Worm (Caenorhabditis elegans): Measurements from ENCODE around the gene lgmn-1.

lgmn-1 gene

DNA sequence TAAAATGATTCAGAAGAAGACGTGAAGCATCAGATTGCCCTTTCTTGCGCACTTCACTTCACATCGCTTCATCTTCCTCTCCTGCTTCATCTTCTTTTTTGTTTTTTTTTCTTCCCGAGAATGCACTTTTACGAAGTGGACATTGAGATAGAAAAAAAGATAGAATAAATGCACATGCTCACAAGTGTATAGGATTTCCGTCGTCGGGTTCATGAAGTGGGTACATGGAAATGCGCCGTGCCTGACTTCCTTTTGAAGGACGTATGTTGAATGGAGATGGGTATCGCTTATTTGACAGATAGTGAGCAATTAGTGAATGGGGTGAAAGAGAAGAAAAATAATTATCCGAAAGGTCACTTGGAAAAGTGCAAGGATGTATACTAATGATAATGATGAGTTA lies 17.3 kb downstream of the lgmn-1 start (continued):
- TF ChIP-seq efl-1 (optimal IDR thresholded peaks at IDR 0.05) (no peak), efl-1 (GFP tag; optimal IDR thresholded peaks at IDR 0.05 in 1 of 2) (peak in 1 of 2 experiments; percentile 87), snu-23 (GFP tag; optimal IDR thresholded peaks at IDR 0.05) (no peak), pag-3 (tag; optimal IDR thresholded peaks at IDR 0.05; ENCODE audit: borderline replicate concordance, insufficient read depth) (no peak), ceh-90 (tag; optimal IDR thresholded peaks at IDR 0.05) (no peak), hlh-17 (GFP tag; optimal IDR thresholded peaks at IDR 0.05; ENCODE audit: borderline replicate concordance) (no peak), nhr-77 (tag; optimal IDR thresholded peaks at IDR 0.05) (no peak), unc-30 (tag; optimal IDR thresholded peaks at IDR 0.05) (no peak), egl-13 (tag; optimal IDR thresholded peaks at IDR 0.05) (peak; percentile 62), swsn-7 (tag; optimal IDR thresholded peaks at IDR 0.05) (peak; percentile 18), C16A3.4 (tag; optimal IDR thresholded peaks at IDR 0.05) (no peak), lsy-2 (tag; optimal IDR thresholded peaks at IDR 0.05) (peak in 1 of 2 experiments; percentile 33), pax-3 (tag; optimal IDR thresholded peaks at IDR 0.05) (no peak), grh-1 (GFP tag; IDR thresholded peaks at IDR 0.05) (no peak), skn-1 (tag; optimal IDR thresholded peaks at IDR 0.05) (no peak), lin-15B (tag; optimal IDR thresholded peaks at IDR 0.05) (no peak), nhr-71 (tag; optimal IDR thresholded peaks at IDR 0.05) (peak; percentile 40), efl-3 (GFP tag; optimal IDR thresholded peaks at IDR 0.05) (no peak), ets-5 (GFP tag; IDR thresholded peaks at IDR 0.05) (no peak), snpc-4 (tag; optimal IDR thresholded peaks at IDR 0.05) (no peak), fkh-4 (tag; optimal IDR thresholded peaks at IDR 0.05; ENCODE audit: borderline replicate concordance) (no peak), lir-3 (tag; optimal IDR thresholded peaks at IDR 0.05; ENCODE audit: poor library complexity) (no peak), sptf-1 (tag; optimal IDR thresholded peaks at IDR 0.05) (no peak), lin-14 (GFP tag; optimal IDR thresholded peaks at IDR 0.05) (peak; percentile 88), alr-1 (tag; optimal IDR thresholded peaks at IDR 0.05; ENCODE audit: borderline replicate concordance) (no peak), ztf-4 (tag; optimal IDR thresholded peaks at IDR 0.05) (no peak), ama-1 (optimal IDR thresholded peaks at IDR 0.05) (no peak), nhr-47 (tag; optimal IDR thresholded peaks at IDR 0.05) (peak; percentile 44), unc-98 (GFP tag; IDR thresholded peaks at IDR 0.05) (no peak), mep-1 (tag; optimal IDR thresholded peaks at IDR 0.05) (peak; percentile 45), aly-2 (tag; optimal IDR thresholded peaks at IDR 0.05) (no peak), zip-4 (GFP tag; optimal IDR thresholded peaks at IDR 0.05) (no peak), sup-37 (GFP tag; optimal IDR thresholded peaks at IDR 0.05) (no peak), nhr-20 (tag; optimal IDR thresholded peaks at IDR 0.05) (no peak), mdl-1 (tag; optimal IDR thresholded peaks at IDR 0.05) (no peak), elt-2 (tag; optimal IDR thresholded peaks at IDR 0.05) (no peak), mef-2 (tag; optimal IDR thresholded peaks at IDR 0.05) (no peak)

DNA sequence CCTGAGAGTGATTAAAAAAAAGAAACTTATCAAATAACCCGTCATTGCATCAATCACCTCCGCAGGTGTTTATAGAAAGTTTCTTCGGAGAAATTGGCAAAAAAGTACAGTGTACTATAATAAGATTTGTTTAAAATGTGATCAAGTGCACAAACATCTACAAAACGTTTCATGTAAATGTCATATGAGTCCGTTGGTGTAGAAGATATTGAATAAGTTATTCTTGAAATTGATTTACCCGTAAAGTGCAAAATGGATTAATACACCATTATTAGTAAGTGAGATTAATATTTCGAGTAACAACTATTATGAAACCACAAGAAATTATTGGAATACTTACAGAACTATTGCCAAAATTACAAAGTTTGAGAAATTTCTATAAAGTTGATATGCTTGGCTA lies 18.2 kb downstream of the lgmn-1 start:
- no peak for TF ChIP-seq skn-1 (tag; optimal IDR thresholded peaks at IDR 0.05)
- peak; percentile 46 for TF ChIP-seq lin-14 (GFP tag; optimal IDR thresholded peaks at IDR 0.05)
- TF ChIP-seq egl-27 (tag; optimal IDR thresholded peaks at IDR 0.05) = no peak
- peak; percentile 14 for TF ChIP-seq pax-3 (tag; optimal IDR thresholded peaks at IDR 0.05)
- peak; percentile 77 for TF ChIP-seq fkh-8 (tag; optimal IDR thresholded peaks at IDR 0.05)
- no peak for TF ChIP-seq nhr-237 (tag; optimal IDR thresholded peaks at IDR 0.05)
- TF ChIP-seq nhr-20 (tag; optimal IDR thresholded peaks at IDR 0.05) = peak; percentile 31
- TF ChIP-seq dsc-1 (tag; optimal IDR thresholded peaks at IDR 0.05) = peak; percentile 36
- peak; percentile 65 for TF ChIP-seq nhr-47 (tag; optimal IDR thresholded peaks at IDR 0.05)
- TF ChIP-seq nhr-11 (tag; optimal IDR thresholded peaks at IDR 0.05) = peak; percentile 48
- no peak for TF ChIP-seq vab-15 (tag; optimal IDR thresholded peaks at IDR 0.05)
- TF ChIP-seq nhr-71 (tag; optimal IDR thresholded peaks at IDR 0.05) = peak; percentile 69

All from whole organism, L1 larva.